Worm (Caenorhabditis elegans) whole organism, early embryonic: ENCODE measurements around the gene R02E4.1.

Experiments used
- tbx-11 ChIP-seq: fragments of 200-800 bp; sonication (Bioruptor generic); IDR thresholded peaks from 2 replicates; pipeline ENCODE4 v1.3.6; 2022; ENCODE audit warnings: missing genetic modification characterization, missing compliant biosample characterization
- tra-4 ChIP-seq: sonication (generic microtip); optimal IDR thresholded peaks from 2 replicates; lab custom pipeline; 2017; ENCODE audit warnings: missing genetic modification characterization, missing compliant biosample characterization

DNA sequence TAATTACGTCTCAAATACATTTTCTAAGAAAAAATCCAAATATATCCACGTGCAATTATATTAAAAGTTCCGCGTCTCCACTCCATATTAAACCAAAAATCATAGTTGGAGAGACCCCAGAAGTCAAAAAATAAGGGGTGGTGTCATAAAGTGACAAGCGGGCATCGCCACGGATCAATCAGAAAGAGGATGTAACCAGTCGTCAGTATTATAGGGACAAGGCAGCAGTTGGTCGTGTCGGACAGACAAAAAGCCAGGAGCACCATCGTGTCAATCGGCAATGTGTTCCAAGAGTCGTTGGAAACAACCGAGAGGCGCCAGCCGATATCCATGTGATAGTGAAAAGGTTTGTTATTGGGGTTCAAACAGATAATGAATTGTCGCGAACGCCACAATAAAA, 28.4 kb downstream of the R02E4.1 start:
- TF ChIP-seq tbx-11 (GFP tag; lab: Robert Waterston, UW) (no peak), tra-4 (tag; lab: Kevin White, UChicago) (no peak)
